Worm (Caenorhabditis elegans): ENCODE data around the gene T24H10.5.

The T24H10.5 gene

DNA sequence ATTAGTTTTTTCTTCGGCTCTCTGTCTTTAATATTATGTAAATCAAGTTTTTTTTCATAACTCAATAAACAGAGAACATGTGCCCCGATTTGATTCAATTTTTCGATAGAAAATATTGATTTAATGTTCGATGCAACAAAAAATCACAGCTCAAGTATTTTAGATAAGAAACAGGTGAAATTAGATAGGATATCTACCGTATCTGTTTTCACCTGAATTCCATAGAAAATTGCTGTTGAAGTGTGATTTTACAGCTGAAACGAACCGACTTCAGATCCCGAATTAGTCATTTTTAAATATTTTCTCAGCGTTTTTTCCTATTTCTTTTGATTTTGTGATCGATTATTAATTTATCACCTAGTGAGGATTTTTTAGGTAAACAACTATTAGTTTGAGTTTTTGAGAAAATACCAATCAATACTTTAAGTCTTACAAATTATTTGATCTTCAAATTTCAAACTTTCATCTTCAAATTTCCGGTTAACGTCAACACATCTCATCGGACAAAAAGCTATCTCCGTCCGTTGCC lies 38.3 kb downstream of the T24H10.5 start, which contains the start of gene Y9C2UA.1:
TSS of gene Y9C2UA.1 (plus strand) at position 479 of the 529 bp plus-strand sequence.
- TF ChIP-seq unc-62 (GFP tag; optimal IDR thresholded peaks at IDR 0.05) = no peak

DNA sequence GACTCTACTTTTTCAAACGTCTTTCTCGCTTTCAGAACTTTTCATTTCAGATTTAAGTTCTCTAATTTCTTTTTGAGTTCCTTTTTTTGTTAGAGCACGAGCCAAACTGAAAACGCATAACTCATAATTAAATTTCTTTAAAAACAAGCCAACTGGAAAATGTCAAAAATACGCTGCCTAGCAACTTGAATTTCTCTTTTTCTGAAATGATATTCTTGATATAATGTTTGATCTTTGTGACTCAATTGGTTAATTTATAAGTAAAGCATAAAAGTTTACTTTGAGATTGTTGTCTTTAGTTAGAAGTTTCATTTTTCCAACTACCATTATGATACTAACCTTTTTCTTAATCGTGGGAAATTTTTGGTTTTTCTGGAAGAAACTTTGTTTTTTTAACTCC lies 40.2 kb downstream of the T24H10.5 start:
- TF ChIP-seq unc-62 (GFP tag; optimal IDR thresholded peaks at IDR 0.05) = no peak

DNA sequence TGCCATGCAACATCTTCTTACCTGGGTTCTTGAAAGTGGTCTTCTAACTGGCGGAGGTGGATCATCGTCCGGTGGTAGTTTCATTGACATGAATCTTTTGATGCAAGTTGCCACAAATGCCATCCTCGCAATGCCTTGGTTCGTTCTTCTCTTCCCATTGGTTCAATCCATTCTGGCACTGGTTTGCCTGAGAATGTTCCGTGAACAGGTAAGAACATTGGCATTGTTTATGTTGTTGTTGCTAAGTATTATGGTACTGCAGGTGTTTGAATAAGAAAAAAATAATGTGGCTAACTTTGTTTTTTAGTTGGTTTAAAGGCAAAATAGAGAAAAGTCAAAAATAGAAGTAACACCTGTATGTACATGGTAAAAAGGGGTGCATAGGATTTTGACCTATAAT lies 42.9 kb downstream of the T24H10.5 start:
- TF ChIP-seq unc-62 (GFP tag; optimal IDR thresholded peaks at IDR 0.05) = no peak

ce11 chrII:9144366-9144765 lies 43.5 kb downstream of the T24H10.5 start:
- TF ChIP-seq unc-62 (GFP tag; optimal IDR thresholded peaks at IDR 0.05) = no peak

- no peak for TF ChIP-seq unc-62 (GFP tag; optimal IDR thresholded peaks at IDR 0.05)
Measured at ce11 chrII:9145961-9146360, 45.1 kb downstream of the T24H10.5 start, which contains the start of gene W07A12.4. Gene W07A12.4, plus strand, starts transcription at chrII:9146261.

- TF ChIP-seq unc-62 (GFP tag; optimal IDR thresholded peaks at IDR 0.05) = no peak
Measured at ce11 chrII:9148079-9148478, 47.2 kb downstream of the T24H10.5 start.

- no peak for TF ChIP-seq unc-62 (GFP tag; optimal IDR thresholded peaks at IDR 0.05)
Measured at ce11 chrII:9152231-9152630, 51.3 kb downstream of the T24H10.5 start, which contains the start of gene col-78. Gene col-78, plus strand, starts transcription at chrII:9152531.

DNA sequence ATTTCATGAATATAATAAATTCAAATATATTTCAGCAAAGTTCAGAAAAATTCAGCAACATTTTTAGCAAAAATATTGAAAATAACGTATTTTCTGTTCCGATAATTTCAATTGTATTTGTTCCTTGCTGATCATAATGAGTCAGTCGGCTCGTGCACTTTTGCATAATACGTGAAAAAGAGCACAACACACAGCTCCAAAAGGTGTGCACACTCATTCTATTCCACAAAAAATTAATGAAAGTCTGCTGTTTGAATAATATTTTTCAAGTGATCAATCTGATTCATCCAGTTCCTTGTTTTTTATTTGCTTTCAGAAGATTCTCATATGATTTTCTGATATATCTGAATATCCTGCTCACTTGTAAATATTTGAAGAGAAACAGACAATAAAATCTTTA lies 53.4 kb downstream of the T24H10.5 start:
- TF ChIP-seq unc-62 (GFP tag; optimal IDR thresholded peaks at IDR 0.05) = no peak
